Worm (Caenorhabditis elegans) whole organism, early embryonic: Measurements from ENCODE around the gene npr-30.

ENCODE experiments used
- B0310.2 ChIP-seq: sonication (generic microtip); optimal IDR thresholded peaks from 2 replicates; lab custom pipeline; 2016; ENCODE audit warnings: mild to moderate bottlenecking, missing genetic modification characterization, missing compliant biosample characterization
- F13C5.2 ChIP-seq: sonication (generic microtip); optimal IDR thresholded peaks from 2 replicates; lab custom pipeline; 2017; ENCODE audit warnings: mild to moderate bottlenecking, missing genetic modification characterization, inconsistent platforms, missing compliant biosample characterization
- aly-1 ChIP-seq: sonication (generic microtip); optimal IDR thresholded peaks from 2 replicates; lab custom pipeline; 2016; ENCODE audit warnings: missing genetic modification characterization, missing compliant biosample characterization
- ama-1 ChIP-seq: fragments of 150-350 bp; optimal IDR thresholded peaks from 2 replicates; lab custom pipeline; 2014
- ceh-13 ChIP-seq: fragments of 200-800 bp; sonication (Bioruptor generic); optimal IDR thresholded peaks from 2 replicates; lab custom pipeline; 2018; ENCODE audit warnings: mild to moderate bottlenecking, missing genetic modification characterization, missing compliant biosample characterization
- ceh-36 ChIP-seq: sonication (generic microtip); optimal IDR thresholded peaks from 2 replicates; lab custom pipeline; 2016; ENCODE audit warnings: missing genetic modification characterization, inconsistent platforms, missing compliant biosample characterization
- ets-7 ChIP-seq: sonication (generic microtip); optimal IDR thresholded peaks from 2 replicates; lab custom pipeline; 2016; ENCODE audit warnings: missing genotype, missing genetic modification characterization, missing compliant biosample characterization
- flt-1 ChIP-seq: fragments of 200-800 bp; sonication (Bioruptor generic); IDR thresholded peaks from 2 replicates; pipeline ENCODE4 v1.3.6; 2022; ENCODE audit warnings: missing genetic modification characterization, missing compliant biosample characterization
- hmbx-1 ChIP-seq: sonication (generic microtip); optimal IDR thresholded peaks from 2 replicates; lab custom pipeline; 2016; ENCODE audit warnings: mild to moderate bottlenecking, missing genetic modification characterization, missing compliant biosample characterization
- hmg-4 ChIP-seq: fragments of 200-800 bp; sonication (Bioruptor generic); optimal IDR thresholded peaks from 2 replicates; lab custom pipeline; 2018; ENCODE audit warnings: mild to moderate bottlenecking, missing genetic modification characterization, missing compliant biosample characterization
- hnd-1 ChIP-seq: sonication (generic microtip); optimal IDR thresholded peaks from 2 replicates; lab custom pipeline; 2016; ENCODE audit warnings: missing genetic modification characterization, missing compliant biosample characterization
- pes-1 ChIP-seq: fragments of 200-800 bp; sonication (Bioruptor generic); IDR thresholded peaks from 2 replicates; pipeline ENCODE4 v1.3.6; 2022; ENCODE audit warnings: missing genetic modification reagents, missing genetic modification characterization, missing compliant biosample characterization
- scrt-1 ChIP-seq: fragments of 200-800 bp; sonication (Bioruptor generic); IDR thresholded peaks from 2 replicates; pipeline ENCODE4 v1.3.6; 2022; ENCODE audit warnings: missing genetic modification characterization, missing compliant biosample characterization
- sea-1 ChIP-seq: fragments of 200-800 bp; sonication (Bioruptor generic); conservative IDR thresholded peaks from 2 replicates; pipeline ENCODE4 v1.3.6; 2022; ENCODE audit warnings: missing genetic modification characterization, missing compliant biosample characterization
- tbx-11 ChIP-seq: fragments of 200-800 bp; sonication (Bioruptor generic); IDR thresholded peaks from 2 replicates; pipeline ENCODE4 v1.3.6; 2022; ENCODE audit warnings: missing genetic modification characterization, missing compliant biosample characterization
- tbx-37 ChIP-seq: fragments of 200-800 bp; sonication (Bioruptor generic); conservative IDR thresholded peaks from 2 replicates; pipeline ENCODE4 v1.3.6; 2022; ENCODE audit warnings: missing genetic modification reagents, missing genetic modification characterization, missing compliant biosample characterization
- tra-4 ChIP-seq: sonication (generic microtip); optimal IDR thresholded peaks from 2 replicates; lab custom pipeline; 2017; ENCODE audit warnings: missing genetic modification characterization, missing compliant biosample characterization

The npr-30 gene

ce11 chrIII:31600-31999 lies 28.5 kb downstream of the npr-30 start:
- TF ChIP-seq hnd-1 (tag; lab: Kevin White, UChicago) (no peak), ama-1 (no peak), pes-1 (no peak), ets-7 (tag; lab: Kevin White, UChicago) (no peak), hmg-4 (GFP tag; lab: Kevin White, UChicago) (no peak), tra-4 (tag; lab: Kevin White, UChicago) (no peak)

- TF ChIP-seq F13C5.2 (tag; lab: Kevin White, UChicago): no peak
- TF ChIP-seq scrt-1 (GFP tag; lab: Robert Waterston, UW): no peak
Observed at ce11 chrIII:33257-33656, 30.1 kb downstream of the npr-30 start.

ce11 chrIII:38117-38516 lies 35.0 kb downstream of the npr-30 start, which contains the start of gene clp-10:
Gene clp-10 (minus strand): TSS chrIII:38217.
- no peak for TF ChIP-seq ama-1
- no peak for TF ChIP-seq pes-1
- TF ChIP-seq tra-4 (tag; lab: Kevin White, UChicago): no peak
- no peak for TF ChIP-seq ets-7 (tag; lab: Kevin White, UChicago)
- no peak for TF ChIP-seq B0310.2
- TF ChIP-seq tbx-37 (GFP tag; lab: Robert Waterston, UW): no peak
- TF ChIP-seq hmbx-1: no peak
- TF ChIP-seq hmg-4 (GFP tag; lab: Kevin White, UChicago): no peak
- TF ChIP-seq sea-1 (GFP tag; lab: Robert Waterston, UW): no peak
- no peak for TF ChIP-seq aly-1 (tag; lab: Kevin White, UChicago)
- no peak for TF ChIP-seq ceh-36 (tag; lab: Kevin White, UChicago)
- no peak for TF ChIP-seq ceh-13 (GFP tag; lab: Kevin White, UChicago)
- no peak for TF ChIP-seq tbx-11
- TF ChIP-seq flt-1 (GFP tag; lab: Robert Waterston, UW): no peak
- no peak for TF ChIP-seq F13C5.2 (tag; lab: Kevin White, UChicago)
- no peak for TF ChIP-seq hnd-1 (tag; lab: Kevin White, UChicago)
- TF ChIP-seq scrt-1 (GFP tag; lab: Robert Waterston, UW): no peak

ce11 chrIII:39516-39915 lies 36.4 kb downstream of the npr-30 start:
- TF ChIP-seq ceh-36 (tag; lab: Kevin White, UChicago): no peak
- TF ChIP-seq F13C5.2 (tag; lab: Kevin White, UChicago): no peak
- no peak for TF ChIP-seq ets-7 (tag; lab: Kevin White, UChicago)
- no peak for TF ChIP-seq pes-1

- TF ChIP-seq F13C5.2 (tag; lab: Kevin White, UChicago) (no peak), scrt-1 (GFP tag; lab: Robert Waterston, UW) (no peak)
Observed at ce11 chrIII:40580-41113, 37.5 kb downstream of the npr-30 start, which contains the start of gene col-88. Gene col-88 (plus strand): TSS chrIII:41063.

- peak; percentile 4 for TF ChIP-seq hmg-4 (GFP tag; lab: Kevin White, UChicago)
- TF ChIP-seq pes-1: no peak
Observed at ce11 chrIII:41484-41883, 38.4 kb downstream of the npr-30 start.

ce11 chrIII:42725-43124 lies 39.6 kb downstream of the npr-30 start:
- TF ChIP-seq ama-1: no peak
- TF ChIP-seq hmbx-1: no peak
- TF ChIP-seq tra-4 (tag; lab: Kevin White, UChicago): no peak
- TF ChIP-seq pes-1: no peak
- TF ChIP-seq aly-1 (tag; lab: Kevin White, UChicago): no peak
- no peak for TF ChIP-seq hmg-4 (GFP tag; lab: Kevin White, UChicago)
- TF ChIP-seq hnd-1 (tag; lab: Kevin White, UChicago): no peak
- no peak for TF ChIP-seq ets-7 (tag; lab: Kevin White, UChicago)
- TF ChIP-seq F13C5.2 (tag; lab: Kevin White, UChicago): no peak
- no peak for TF ChIP-seq scrt-1 (GFP tag; lab: Robert Waterston, UW)
- no peak for TF ChIP-seq tbx-11
- no peak for TF ChIP-seq sea-1 (GFP tag; lab: Robert Waterston, UW)
- no peak for TF ChIP-seq ceh-36 (tag; lab: Kevin White, UChicago)

- no peak for TF ChIP-seq aly-1 (tag; lab: Kevin White, UChicago)
- TF ChIP-seq scrt-1 (GFP tag; lab: Robert Waterston, UW): no peak
- no peak for TF ChIP-seq hnd-1 (tag; lab: Kevin White, UChicago)
- TF ChIP-seq ceh-13 (GFP tag; lab: Kevin White, UChicago): no peak
- no peak for TF ChIP-seq pes-1
- no peak for TF ChIP-seq F13C5.2 (tag; lab: Kevin White, UChicago)
- no peak for TF ChIP-seq ets-7 (tag; lab: Kevin White, UChicago)
- no peak for TF ChIP-seq tbx-37 (GFP tag; lab: Robert Waterston, UW)
- TF ChIP-seq sea-1 (GFP tag; lab: Robert Waterston, UW): no peak
- no peak for TF ChIP-seq B0310.2
- no peak for TF ChIP-seq ceh-36 (tag; lab: Kevin White, UChicago)
- TF ChIP-seq ama-1: no peak
- TF ChIP-seq hmg-4 (GFP tag; lab: Kevin White, UChicago): no peak
- TF ChIP-seq tra-4 (tag; lab: Kevin White, UChicago): no peak
- TF ChIP-seq flt-1 (GFP tag; lab: Robert Waterston, UW): no peak
- no peak for TF ChIP-seq hmbx-1
Observed at ce11 chrIII:48329-48728, 45.2 kb downstream of the npr-30 start.

- no peak for TF ChIP-seq hmg-4 (GFP tag; lab: Kevin White, UChicago)
- no peak for TF ChIP-seq ceh-13 (GFP tag; lab: Kevin White, UChicago)
- TF ChIP-seq tbx-37 (GFP tag; lab: Robert Waterston, UW): no peak
- no peak for TF ChIP-seq F13C5.2 (tag; lab: Kevin White, UChicago)
- TF ChIP-seq flt-1 (GFP tag; lab: Robert Waterston, UW): no peak
- TF ChIP-seq B0310.2: no peak
- no peak for TF ChIP-seq sea-1 (GFP tag; lab: Robert Waterston, UW)
- TF ChIP-seq hnd-1 (tag; lab: Kevin White, UChicago): no peak
- no peak for TF ChIP-seq tra-4 (tag; lab: Kevin White, UChicago)
- TF ChIP-seq ama-1: no peak
Observed at ce11 chrIII:49064-49463, 45.9 kb downstream of the npr-30 start.
